Fruit fly (Drosophila melanogaster) whole organism, prepupa: ENCODE results near the gene LysD.

Experiments used
- Blimp-1 ChIP-seq: fragments of 200-800 bp; sonication (Bioruptor generic); optimal IDR thresholded peaks from 3 replicates; lab custom pipeline; 2017; ENCODE audit warnings: missing biosample characterization, missing genetic modification characterization, mild to moderate bottlenecking, moderate library complexity, missing genetic modification reagents
- CG10669 ChIP-seq: fragments of 200-800 bp; sonication (Bioruptor generic); optimal IDR thresholded peaks from 3 replicates; lab custom pipeline; 2018; ENCODE audit warnings: missing biosample characterization, mild to moderate bottlenecking, missing genetic modification characterization, moderate library complexity
- CG11762 ChIP-seq: fragments of 200-800 bp; sonication (Bioruptor generic); optimal IDR thresholded peaks from 3 replicates; lab custom pipeline; 2016; ENCODE audit warnings: missing biosample characterization, missing genetic modification characterization; ENCODE audit not compliant: insufficient read depth
- CG16779 ChIP-seq: fragments of 200-800 bp; sonication (Bioruptor generic); optimal IDR thresholded peaks from 3 replicates; lab custom pipeline; 2017; ENCODE audit warnings: missing biosample characterization, mild to moderate bottlenecking, missing genetic modification characterization
- CG4318 ChIP-seq: fragments of 200-800 bp; sonication (Bioruptor generic); optimal IDR thresholded peaks from 3 replicates; lab custom pipeline; 2017; ENCODE audit warnings: missing biosample characterization, mild to moderate bottlenecking, missing genetic modification characterization
- CG6854 ChIP-seq: fragments of 200-800 bp; sonication (Bioruptor generic); optimal IDR thresholded peaks from 2 replicates; lab custom pipeline; 2017; ENCODE audit warnings: missing biosample characterization, mild to moderate bottlenecking, missing genetic modification characterization
- CG8632 ChIP-seq: fragments of 200-800 bp; sonication (Bioruptor generic); optimal IDR thresholded peaks from 3 replicates; lab custom pipeline; 2016; ENCODE audit warnings: missing biosample characterization, missing genetic modification characterization
- Eip93F ChIP-seq: fragments of 200-800 bp; sonication (Bioruptor generic); optimal IDR thresholded peaks from 2 replicates; lab custom pipeline; 2016; ENCODE audit warnings: missing biosample characterization, mild to moderate bottlenecking, missing genetic modification characterization
- Sox102F ChIP-seq: fragments of 200-800 bp; sonication (Bioruptor generic); optimal IDR thresholded peaks from 2 replicates; lab custom pipeline; 2016; ENCODE audit warnings: missing biosample characterization, mild to moderate bottlenecking, missing genetic modification characterization
- Sox14 ChIP-seq: fragments of 200-800 bp; sonication (Bioruptor generic); optimal IDR thresholded peaks from 3 replicates; lab custom pipeline; 2016; ENCODE audit warnings: missing biosample characterization, missing genetic modification characterization
- fd59A ChIP-seq: fragments of 200-800 bp; sonication (Bioruptor generic); optimal IDR thresholded peaks from 2 replicates; lab custom pipeline; 2017; ENCODE audit warnings: missing biosample characterization, mild to moderate bottlenecking, missing genetic modification characterization, missing genetic modification reagents
- lz ChIP-seq: fragments of 200-800 bp; sonication (Bioruptor generic); optimal IDR thresholded peaks from 3 replicates; lab custom pipeline; 2016; ENCODE audit warnings: missing biosample characterization, missing genetic modification characterization
- pdm3 ChIP-seq: fragments of 200-800 bp; sonication (Bioruptor generic); optimal IDR thresholded peaks from 3 replicates; lab custom pipeline; 2016; ENCODE audit warnings: missing biosample characterization, missing genetic modification characterization

dm6 chr3L:1183467-1183866 lies 27.5 kb downstream of the LysD start:
- TF ChIP-seq Sox14 (GFP tag; lab: Kevin White, UChicago) (peak; percentile 9), fd59A (GFP tag; lab: Kevin White, UChicago) (peak; percentile 16), CG6854 (GFP tag; lab: Kevin White, UChicago) (no peak), Eip93F (GFP tag; lab: Kevin White, UChicago) (no peak), pdm3 (GFP tag; lab: Kevin White, UChicago) (peak; percentile 0), CG16779 (no peak), Sox102F (GFP tag; lab: Kevin White, UChicago) (no peak), CG11762 (GFP tag; lab: Kevin White, UChicago) (no peak), CG4318 (GFP tag; lab: Kevin White, UChicago) (no peak), Blimp-1 (no peak), CG10669 (peak; percentile 1), CG8632 (GFP tag; lab: Kevin White, UChicago) (no peak), lz (GFP tag; lab: Kevin White, UChicago) (peak; percentile 5)
